Worm (Caenorhabditis elegans): ENCODE results near the gene sri-9.
A peak's percentile ranks its signal among the peaks of the same experiment; 100 is the strongest.

Gene sri-9

ce11 chrV:16965655-16966054, 35.6 kb upstream of the sri-9 start, which contains the start of gene efl-1:
efl-1 (minus strand) TSS chrV:16965675.
- peak; percentile 99 for TF ChIP-seq lin-38 (GFP tag; IDR thresholded peaks at IDR 0.05)
- TF ChIP-seq php-3 (GFP tag; IDR thresholded peaks at IDR 0.05) = no peak
- peak; percentile 66 for TF ChIP-seq ama-1 (optimal IDR thresholded peaks at IDR 0.05)
- TF ChIP-seq mxl-2 (GFP tag; conservative IDR thresholded peaks at IDR 0.05) = no peak
- TF ChIP-seq lin-1 (GFP tag; IDR thresholded peaks at IDR 0.05) = no peak
- no peak for TF ChIP-seq tra-1 (GFP tag; IDR thresholded peaks at IDR 0.05)
- TF ChIP-seq nhr-111 (GFP tag; optimal IDR thresholded peaks at IDR 0.05) = no peak
- peak; percentile 4 for TF ChIP-seq nhr-76 (tag; optimal IDR thresholded peaks at IDR 0.05)
- TF ChIP-seq dmd-9 (GFP tag; IDR thresholded peaks at IDR 0.05) = 0 out of 2 replicates have a peak, but pooled peaks have one; percentile 41
- no peak for TF ChIP-seq hif-1 (tag; optimal IDR thresholded peaks at IDR 0.05)
- peak; percentile 43; the same call in 1 of the 2 replicates for TF ChIP-seq pha-4 (GFP tag; IDR thresholded peaks at IDR 0.05)
- peak; percentile 34 for TF ChIP-seq pha-4 (tag; optimal IDR thresholded peaks at IDR 0.05)
- peak; percentile 98 for TF ChIP-seq aha-1 (tag)
- TF ChIP-seq ceh-82 (tag; optimal IDR thresholded peaks at IDR 0.05) = no peak
- TF ChIP-seq dmd-6 (GFP tag; IDR thresholded peaks at IDR 0.05) = no peak; the same call in none of the 2 replicates
- no peak for TF ChIP-seq ZK546.5 (tag; optimal IDR thresholded peaks at IDR 0.05)
- no peak for TF ChIP-seq dmd-8 (GFP tag; IDR thresholded peaks at IDR 0.05)
- no peak for TF ChIP-seq ceh-32 (tag; optimal IDR thresholded peaks at IDR 0.05; ENCODE audit: poor library complexity)
- no peak for TF ChIP-seq daf-8 (GFP tag; IDR thresholded peaks at IDR 0.05)
- peak; percentile 78 for TF ChIP-seq nhr-11 (tag; optimal IDR thresholded peaks at IDR 0.05)
- peak; percentile 89 for TF ChIP-seq hlh-30 (tag; optimal IDR thresholded peaks at IDR 0.05; ENCODE audit: insufficient read depth)
- TF ChIP-seq zip-11 (GFP tag; IDR thresholded peaks at IDR 0.05) = no peak
- peak; percentile 67 for TF ChIP-seq T20F7.1 (GFP tag; optimal IDR thresholded peaks at IDR 0.05)
- TF ChIP-seq lin-15B (tag; optimal IDR thresholded peaks at IDR 0.05) = peak; percentile 1
- peak; percentile 77 for TF ChIP-seq snpc-4 (tag; optimal IDR thresholded peaks at IDR 0.05)
- TF ChIP-seq fos-1 (tag; optimal IDR thresholded peaks at IDR 0.05) = no peak
- peak; percentile 80 for TF ChIP-seq ztf-7 (tag; optimal IDR thresholded peaks at IDR 0.05)
- TF ChIP-seq mep-1 (tag; optimal IDR thresholded peaks at IDR 0.05) = peak; percentile 86
- TF ChIP-seq nhr-10 (tag; optimal IDR thresholded peaks at IDR 0.05) = no peak
- TF ChIP-seq zag-1 (tag; optimal IDR thresholded peaks at IDR 0.05) = no peak
- TF ChIP-seq nhr-42 (GFP tag; IDR thresholded peaks at IDR 0.05) = peak; percentile 38; the same call in 1 of the 2 replicates
- peak; percentile 54 for TF ChIP-seq spr-1 (tag; optimal IDR thresholded peaks at IDR 0.05)
- TF ChIP-seq ces-1 (GFP tag; optimal IDR thresholded peaks at IDR 0.05) = peak; percentile 45
- TF ChIP-seq D1046.2 (GFP tag; IDR thresholded peaks at IDR 0.05) = no peak
- TF ChIP-seq ctbp-1 (GFP tag; IDR thresholded peaks at IDR 0.05) = no peak
- TF ChIP-seq spr-3 (GFP tag; optimal IDR thresholded peaks at IDR 0.05) = peak; percentile 62
- TF ChIP-seq ztf-11 (tag; optimal IDR thresholded peaks at IDR 0.05) = no peak
- peak in 1 of 2 experiments; percentile 37 for TF ChIP-seq mdl-1 (tag; optimal IDR thresholded peaks at IDR 0.05)
- TF ChIP-seq nhr-48 (tag; optimal IDR thresholded peaks at IDR 0.05) = no peak
- no peak for TF ChIP-seq unc-39 (tag; optimal IDR thresholded peaks at IDR 0.05)
- peak; percentile 39 for TF ChIP-seq unc-130 (GFP tag; optimal IDR thresholded peaks at IDR 0.05)
- TF ChIP-seq nhr-102 (tag; optimal IDR thresholded peaks at IDR 0.05) = peak; percentile 79
- TF ChIP-seq F49E8.2 (tag; optimal IDR thresholded peaks at IDR 0.05; ENCODE audit: borderline replicate concordance) = peak; percentile 12
- peak; percentile 45; the same call in 1 of the 2 replicates for TF ChIP-seq vab-7 (GFP tag; IDR thresholded peaks at IDR 0.05)
- TF ChIP-seq hmg-1.1 (GFP tag; IDR thresholded peaks at IDR 0.05) = peak; percentile 84
- no peak for TF ChIP-seq snpc-1.2 (GFP tag; IDR thresholded peaks at IDR 0.05)
- TF ChIP-seq ZK337.2 (GFP tag; IDR thresholded peaks at IDR 0.05) = no peak
- no peak for TF ChIP-seq F44E2.7 (GFP tag; IDR thresholded peaks at IDR 0.05)
- TF ChIP-seq F10B5.3 (tag; optimal IDR thresholded peaks at IDR 0.05) = no peak
- TF ChIP-seq nhr-237 (tag; optimal IDR thresholded peaks at IDR 0.05) = no peak
- TF ChIP-seq mes-2 (tag; optimal IDR thresholded peaks at IDR 0.05; ENCODE audit: poor library complexity, severe bottlenecking) = peak; percentile 94
- TF ChIP-seq F26F4.8 (GFP tag; conservative IDR thresholded peaks at IDR 0.05) = no peak
